Worm (Caenorhabditis elegans) whole organism, L4 larva: ENCODE data around the gene grl-27.

Experiments
- aly-2 ChIP-seq: sonication (generic microtip); optimal IDR thresholded peaks from 2 replicates; lab custom pipeline; 2018; ENCODE audit warnings: missing biosample characterization, missing genetic modification characterization
- ces-1 ChIP-seq: fragments of 150-350 bp; sonication (generic microtip); optimal IDR thresholded peaks from 4 replicates; lab custom pipeline; 2014; ENCODE audit warnings: missing biosample characterization, missing genetic modification reagents, missing genetic modification characterization
- daf-19 ChIP-seq: fragments of 200-800 bp; sonication (Bioruptor generic); conservative IDR thresholded peaks from 2 replicates; pipeline ENCODE4 v1.3.6; 2022; ENCODE audit warnings: missing genetic modification characterization, missing compliant biosample characterization
- fos-1 ChIP-seq: fragments of 150-350 bp; optimal IDR thresholded peaks from 2 replicates; lab custom pipeline; 2014; ENCODE audit warnings: missing biosample characterization, missing genetic modification characterization
- lsy-2 ChIP-seq, 2 experiments: fragments of 150-350 bp in 1 of 2; sonication (generic microtip) in 1 of 2; optimal IDR thresholded peaks; 2 replicates each; lab custom pipeline; 2014 to 2017; ENCODE audit warnings: missing biosample characterization in 2 of 2, missing genetic modification characterization in 2 of 2
- nhr-28 ChIP-seq: fragments of 150-350 bp; optimal IDR thresholded peaks from 2 replicates; lab custom pipeline; 2014; ENCODE audit warnings: missing biosample characterization, missing genetic modification characterization
- set-16 ChIP-seq: fragments of 200-800 bp; sonication (Bioruptor generic); IDR thresholded peaks from 2 replicates; pipeline ENCODE4 v1.3.6; 2022; ENCODE audit warnings: missing genetic modification reagents, missing genetic modification characterization, missing compliant biosample characterization
- snpc-1.2 ChIP-seq: fragments of 200-800 bp; sonication (Bioruptor generic); IDR thresholded peaks from 2 replicates; pipeline ENCODE4 v1.3.6; 2022; ENCODE audit warnings: missing genetic modification reagents, missing genetic modification characterization, missing compliant biosample characterization
- snpc-4 ChIP-seq: fragments of 150-350 bp; optimal IDR thresholded peaks from 2 replicates; lab custom pipeline; 2014; ENCODE audit warnings: missing biosample characterization, missing genetic modification characterization
- unc-39 ChIP-seq: sonication (generic microtip); optimal IDR thresholded peaks from 2 replicates; lab custom pipeline; 2017; ENCODE audit warnings: missing biosample characterization, missing genetic modification characterization
- zag-1 ChIP-seq: fragments of 150-350 bp; optimal IDR thresholded peaks from 2 replicates; lab custom pipeline; 2014; ENCODE audit warnings: missing biosample characterization, missing genetic modification characterization
- ztf-11 ChIP-seq: fragments of 150-350 bp; optimal IDR thresholded peaks from 2 replicates; lab custom pipeline; 2014; ENCODE audit warnings: missing biosample characterization, missing genetic modification characterization

ce11 chrV:3605325-3605724 is 29.7 kb upstream of the grl-27 start, which contains the start of gene T22F3.8:
- TF ChIP-seq zag-1 (tag; lab: Kevin White, UChicago) (no peak), ces-1 (GFP tag; lab: Kevin White, UChicago) (no peak), nhr-28 (tag; lab: Kevin White, UChicago) (no peak), lsy-2 (tag; optimal IDR thresholded peaks at IDR 0.05; lab: Kevin White, UChicago) (no peak), unc-39 (tag; lab: Kevin White, UChicago) (no peak), snpc-4 (tag; lab: Kevin White, UChicago) (no peak), aly-2 (tag; lab: Kevin White, UChicago) (no peak), snpc-1.2 (no peak), fos-1 (tag; lab: Kevin White, UChicago) (no peak), set-16 (GFP tag; lab: Robert Waterston, UW) (no peak), daf-19 (no peak), ztf-11 (tag; lab: Kevin White, UChicago) (no peak)
